Fruit fly (Drosophila melanogaster): ENCODE measurements around the gene CG14294.

The CG14294 gene

dm6 chr3R:18928346-18928917, 26.4 kb upstream of the CG14294 start, which contains the start of gene Mpc1 (continued):
- TF ChIP-seq CG18599 (GFP tag; optimal IDR thresholded peaks at IDR 0.05): peak; percentile 17
- no peak for TF ChIP-seq ash1 (GFP tag; optimal IDR thresholded peaks at IDR 0.05)
- TF ChIP-seq Doc3 (GFP tag; IDR thresholded peaks at IDR 0.05; ENCODE audit: partially characterized antibody): peak; percentile 70
- peak; percentile 70 for TF ChIP-seq Rfx (GFP tag; IDR thresholded peaks at IDR 0.05)
- TF ChIP-seq ranshi (GFP tag; IDR thresholded peaks at IDR 0.05): peak; percentile 25; the same call in 1 of the 2 replicates
- TF ChIP-seq CG43689 (GFP tag; IDR thresholded peaks at IDR 0.05): no peak
- TF ChIP-seq vfl (GFP tag; optimal IDR thresholded peaks at IDR 0.05): no peak
- TF ChIP-seq pfk (GFP tag; optimal IDR thresholded peaks at IDR 0.05): no peak
- TF ChIP-seq gem (tag; optimal IDR thresholded peaks at IDR 0.05): peak; percentile 43
- peak; percentile 52; the same call in 2 of the 3 replicates for TF ChIP-seq zen2 (GFP tag; IDR thresholded peaks at IDR 0.05; ENCODE audit: partially characterized antibody)
- no peak for TF ChIP-seq CG7271 (tag; optimal IDR thresholded peaks at IDR 0.05)
- TF ChIP-seq CG2129 (GFP tag; IDR thresholded peaks at IDR 0.05; ENCODE audit: partially characterized antibody): no peak
- peak; percentile 20; the same call in 1 of the 2 replicates for TF ChIP-seq CG10366 (GFP tag; IDR thresholded peaks at IDR 0.05)
- no peak for TF ChIP-seq cas (GFP tag; IDR thresholded peaks at IDR 0.05)
- peak; percentile 89 for TF ChIP-seq Dref (GFP tag; IDR thresholded peaks at IDR 0.05)
- TF ChIP-seq CG12391 (tag; optimal IDR thresholded peaks at IDR 0.05): peak; percentile 57
- TF ChIP-seq trem (tag; optimal IDR thresholded peaks at IDR 0.05): no peak
- TF ChIP-seq Taf1 (GFP tag; IDR thresholded peaks at IDR 0.05): no peak
- TF ChIP-seq CG7556 (GFP tag; optimal IDR thresholded peaks at IDR 0.05): peak; percentile 61
- TF ChIP-seq Dek (tag; optimal IDR thresholded peaks at IDR 0.05): no peak
- peak; percentile 39 for TF ChIP-seq sd (tag; optimal IDR thresholded peaks at IDR 0.05)
- TF ChIP-seq sqz (GFP tag; optimal IDR thresholded peaks at IDR 0.05): peak; percentile 57
- peak; percentile 83 for TF ChIP-seq BEAF-32 (GFP tag; optimal IDR thresholded peaks at IDR 0.05)
- no peak for TF ChIP-seq Sox102F (GFP tag; optimal IDR thresholded peaks at IDR 0.05)
- no peak for TF ChIP-seq CG17829 (tag; optimal IDR thresholded peaks at IDR 0.05)
- no peak for TF ChIP-seq CG8765 (GFP tag; IDR thresholded peaks at IDR 0.05)
- TF ChIP-seq CG13287 (GFP tag; IDR thresholded peaks at IDR 0.05; ENCODE audit: partially characterized antibody): peak; percentile 86
- TF ChIP-seq lola (GFP tag; optimal IDR thresholded peaks at IDR 0.05): no peak
- no peak for TF ChIP-seq CG17328 (GFP tag; IDR thresholded peaks at IDR 0.05)
- peak; percentile 50 for TF ChIP-seq nerfin-2 (GFP tag; IDR thresholded peaks at IDR 0.05; ENCODE audit: partially characterized antibody)
- TF ChIP-seq Pdp1 (GFP tag; optimal IDR thresholded peaks at IDR 0.05): peak in 1 of 2 experiments; percentile 98
- TF ChIP-seq CG13624 (GFP tag; optimal IDR thresholded peaks at IDR 0.05): peak; percentile 1
- peak; percentile 12 for TF ChIP-seq Sin3A (optimal IDR thresholded peaks at IDR 0.05)
- peak; percentile 9; the same call in 1 of the 2 replicates for TF ChIP-seq sisA (GFP tag; IDR thresholded peaks at IDR 0.05)
- TF ChIP-seq CG8290 (GFP tag; optimal IDR thresholded peaks at IDR 0.05): no peak
- peak in 1 of 2 experiments; percentile 66 for TF ChIP-seq CG8290 (tag; optimal IDR thresholded peaks at IDR 0.05)
- no peak for TF ChIP-seq ac (GFP tag; optimal IDR thresholded peaks at IDR 0.05)
- peak; percentile 24 for TF ChIP-seq CG2712 (tag; optimal IDR thresholded peaks at IDR 0.05)
- no peak for TF ChIP-seq stwl (tag; optimal IDR thresholded peaks at IDR 0.05)
- TF ChIP-seq lov (optimal IDR thresholded peaks at IDR 0.05): no peak
- TF ChIP-seq lov (GFP tag; IDR thresholded peaks at IDR 0.05): 0 out of 3 replicates have a peak, but pooled peaks have one; percentile 18
- no peak for TF ChIP-seq CG12744 (GFP tag; optimal IDR thresholded peaks at IDR 0.05)
- TF ChIP-seq CG14014 (GFP tag; IDR thresholded peaks at IDR 0.05): peak; percentile 41; the same call in 1 of the 2 replicates
- peak; percentile 46 for TF ChIP-seq CG30020 (tag; optimal IDR thresholded peaks at IDR 0.05)
- no peak for TF ChIP-seq Bdp1 (GFP tag; optimal IDR thresholded peaks at IDR 0.05)
- TF ChIP-seq CG6791 (GFP tag; IDR thresholded peaks at IDR 0.05; ENCODE audit: partially characterized antibody): peak; percentile 84
- TF ChIP-seq mirr (GFP tag; optimal IDR thresholded peaks at IDR 0.05): peak; percentile 2
- no peak for TF ChIP-seq bab2 (GFP tag; optimal IDR thresholded peaks at IDR 0.05)
- TF ChIP-seq E2f1 (GFP tag; IDR thresholded peaks at IDR 0.05): no peak
- peak; percentile 56 for TF ChIP-seq CG8924 (tag; optimal IDR thresholded peaks at IDR 0.05)

All from whole organism, embryonic.